Worm (Caenorhabditis elegans): ENCODE data around the gene col-185.

DNA sequence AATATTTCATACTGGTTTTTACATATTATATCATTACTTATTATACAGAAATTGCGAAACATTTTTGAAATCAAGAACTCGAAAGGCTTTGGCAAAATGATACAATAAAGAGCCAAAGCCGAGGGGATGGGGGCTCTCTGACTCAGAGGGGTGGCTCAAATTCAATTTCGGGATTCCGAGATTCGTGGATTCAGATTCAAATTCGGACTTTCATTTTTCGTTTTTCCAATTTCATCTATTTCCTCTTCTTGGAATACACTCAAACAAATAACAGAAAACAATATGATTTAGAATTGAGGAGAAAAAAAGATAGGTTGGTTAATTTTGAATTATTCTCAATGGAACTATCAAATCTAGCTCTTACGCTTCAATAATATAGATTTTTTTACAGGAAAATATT is 11.8 kb downstream of the col-185 start:
- no peak for TF ChIP-seq him-1 (tag; optimal IDR thresholded peaks at IDR 0.05)
- TF ChIP-seq dao-5 (tag; optimal IDR thresholded peaks at IDR 0.05) = no peak
